Worm (Caenorhabditis elegans) whole organism, L1 larva: ENCODE results near the gene F47G3.1.

ENCODE experiments used
- F16B12.6 ChIP-seq: fragments of 150-350 bp; optimal IDR thresholded peaks from 2 replicates; lab custom pipeline; 2014; ENCODE audit warnings: missing biosample characterization, missing genetic modification characterization
- Y116A8C.19 ChIP-seq: sonication (generic microtip); optimal IDR thresholded peaks from 2 replicates; lab custom pipeline; 2016; ENCODE audit warnings: missing compliant biosample characterization, missing genetic modification characterization, borderline replicate concordance
- aha-1 ChIP-seq: fragments of 150-350 bp; optimal IDR thresholded peaks from 2 replicates; lab custom pipeline; 2014; ENCODE audit warnings: missing biosample characterization, missing genetic modification characterization
- alr-1 ChIP-seq: fragments of 200-800 bp; sonication (Bioruptor generic); optimal IDR thresholded peaks from 2 replicates; lab custom pipeline; 2018; ENCODE audit warnings: borderline replicate concordance, mild to moderate bottlenecking, missing genetic modification characterization, missing compliant biosample characterization
- aly-2 ChIP-seq: fragments of 150-350 bp; optimal IDR thresholded peaks from 2 replicates; lab custom pipeline; 2014; ENCODE audit warnings: missing biosample characterization, missing genetic modification characterization
- ama-1 ChIP-seq: fragments of 150-350 bp; optimal IDR thresholded peaks from 2 replicates; lab custom pipeline; 2014
- blmp-1 ChIP-seq: fragments of 150-350 bp; optimal IDR thresholded peaks from 2 replicates; lab custom pipeline; 2014; ENCODE audit warnings: missing biosample characterization, missing genetic modification characterization
- ceh-63 ChIP-seq: fragments of 200-800 bp; sonication (Bioruptor generic); optimal IDR thresholded peaks from 2 replicates; lab custom pipeline; 2018; ENCODE audit warnings: mild to moderate bottlenecking, missing genetic modification characterization, missing compliant biosample characterization
- ceh-82 ChIP-seq, 3 experiments: fragments of 150-350 bp in 1 of 3; sonication (generic microtip) in 2 of 3; optimal IDR thresholded peaks; 2 replicates each; lab custom pipeline; 2014 to 2017; ENCODE audit warnings: missing biosample characterization in 3 of 3, missing genetic modification characterization in 3 of 3
- ceh-88 ChIP-seq: fragments of 200-800 bp; sonication (Bioruptor generic); IDR thresholded peaks from 2 replicates; pipeline ENCODE4 v1.3.6; 2022; ENCODE audit warnings: missing genetic modification characterization, missing compliant biosample characterization
- ces-1 ChIP-seq: fragments of 150-350 bp; optimal IDR thresholded peaks from 2 replicates; lab custom pipeline; 2014; ENCODE audit warnings: missing biosample characterization, missing genetic modification reagents, missing genetic modification characterization
- dpl-1 ChIP-seq, 3 experiments: fragments of 150-350 bp in 2 of 3; sonication (generic microtip) in 1 of 3; optimal IDR thresholded peaks; 2 replicates each; lab custom pipeline; 2014 to 2017; ENCODE audit warnings: missing biosample characterization in 3 of 3, missing genetic modification characterization in 3 of 3, missing genetic modification reagents in 3 of 3
- dsc-1 ChIP-seq: sonication (generic microtip); optimal IDR thresholded peaks from 2 replicates; lab custom pipeline; 2016; ENCODE audit warnings: mild to moderate bottlenecking, missing genetic modification characterization, missing compliant biosample characterization
- egl-13 ChIP-seq: sonication (generic microtip); optimal IDR thresholded peaks from 2 replicates; lab custom pipeline; 2016; ENCODE audit warnings: missing genotype, missing genetic modification reagents, missing genetic modification characterization, missing compliant biosample characterization
- elt-2 ChIP-seq: sonication (generic microtip); optimal IDR thresholded peaks from 2 replicates; lab custom pipeline; 2016; ENCODE audit warnings: missing genetic modification characterization, mild to moderate bottlenecking, inconsistent platforms, missing compliant biosample characterization, missing genetic modification reagents
- grh-1 ChIP-seq: fragments of 200-800 bp; sonication (Bioruptor generic); IDR thresholded peaks from 2 replicates; pipeline ENCODE4 v1.3.6; 2022; ENCODE audit warnings: missing genetic modification reagents, missing genetic modification characterization, missing compliant biosample characterization
- hpl-2 ChIP-seq: fragments of 150-350 bp; optimal IDR thresholded peaks from 2 replicates; lab custom pipeline; 2014; ENCODE audit warnings: missing biosample characterization, missing genetic modification reagents, missing genetic modification characterization
- irx-1 ChIP-seq: sonication (generic microtip); optimal IDR thresholded peaks from 2 replicates; lab custom pipeline; 2016; ENCODE audit warnings: missing genetic modification characterization, missing compliant biosample characterization
- isw-1 ChIP-seq: fragments of 200-800 bp; sonication (Bioruptor generic); IDR thresholded peaks from 2 replicates; pipeline ENCODE4 v1.3.6; 2022; ENCODE audit warnings: missing genetic modification characterization, missing compliant biosample characterization
- jun-1 ChIP-seq: fragments of 150-350 bp; optimal IDR thresholded peaks from 2 replicates; lab custom pipeline; 2014; ENCODE audit warnings: missing biosample characterization, missing genetic modification reagents, missing genetic modification characterization
- lin-13 ChIP-seq: fragments of 150-350 bp; optimal IDR thresholded peaks from 2 replicates; lab custom pipeline; 2014; ENCODE audit warnings: missing biosample characterization, missing genetic modification reagents, missing genetic modification characterization
- lin-14 ChIP-seq: fragments of 200-800 bp; sonication (Bioruptor generic); optimal IDR thresholded peaks from 2 replicates; lab custom pipeline; 2018; ENCODE audit warnings: mild to moderate bottlenecking, missing genetic modification characterization, moderate library complexity, missing compliant biosample characterization
- lin-35 ChIP-seq, 2 experiments: fragments of 150-350 bp; optimal IDR thresholded peaks; 2 replicates each; lab custom pipeline; 2014; ENCODE audit warnings: missing biosample characterization in 2 of 2, missing genetic modification characterization in 2 of 2, missing genetic modification reagents in 2 of 2
- lin-39 ChIP-seq: fragments of 150-350 bp; optimal IDR thresholded peaks from 2 replicates; lab custom pipeline; 2014; ENCODE audit warnings: missing biosample characterization, missing genetic modification reagents, missing genetic modification characterization
- lsy-2 ChIP-seq, 2 experiments: fragments of 150-350 bp; optimal IDR thresholded peaks; 2 replicates each; lab custom pipeline; 2014; ENCODE audit warnings: missing biosample characterization in 2 of 2, missing genetic modification characterization in 2 of 2
- mef-2 ChIP-seq: fragments of 150-350 bp; optimal IDR thresholded peaks from 2 replicates; lab custom pipeline; 2014; ENCODE audit warnings: missing biosample characterization, missing genetic modification characterization
- nhr-11 ChIP-seq: fragments of 150-350 bp; optimal IDR thresholded peaks from 2 replicates; lab custom pipeline; 2014; ENCODE audit warnings: missing biosample characterization, missing genetic modification characterization
- nhr-19 ChIP-seq: fragments of 200-800 bp; sonication (Bioruptor generic); conservative IDR thresholded peaks from 2 replicates; pipeline ENCODE4 v1.3.6; 2022; ENCODE audit warnings: missing genetic modification characterization, missing compliant biosample characterization
- nhr-237 ChIP-seq: fragments of 150-350 bp; optimal IDR thresholded peaks from 2 replicates; lab custom pipeline; 2014; ENCODE audit warnings: missing biosample characterization, missing genetic modification characterization
- nhr-28 ChIP-seq: fragments of 150-350 bp; optimal IDR thresholded peaks from 2 replicates; lab custom pipeline; 2014; ENCODE audit warnings: missing biosample characterization, missing genetic modification characterization
- nhr-47 ChIP-seq: sonication (generic microtip); optimal IDR thresholded peaks from 2 replicates; lab custom pipeline; 2016; ENCODE audit warnings: mild to moderate bottlenecking, missing genetic modification characterization, moderate library complexity, missing compliant biosample characterization
- nhr-76 ChIP-seq: sonication (generic microtip); optimal IDR thresholded peaks from 2 replicates; lab custom pipeline; 2017; ENCODE audit warnings: missing biosample characterization, missing genetic modification characterization
- nhr-77 ChIP-seq: fragments of 150-350 bp; optimal IDR thresholded peaks from 2 replicates; lab custom pipeline; 2014; ENCODE audit warnings: missing biosample characterization, missing genetic modification characterization
- nhr-84 ChIP-seq: sonication (generic microtip); optimal IDR thresholded peaks from 2 replicates; lab custom pipeline; 2017; ENCODE audit warnings: missing biosample characterization, missing genetic modification characterization
- nhr-85 ChIP-seq: sonication (generic microtip); peaks from one replicate; lab custom pipeline; 2016; ENCODE audit warnings: missing genetic modification characterization, inconsistent platforms, missing compliant biosample characterization
- nhr-90 ChIP-seq: sonication (generic microtip); optimal IDR thresholded peaks from 2 replicates; lab custom pipeline; 2016; ENCODE audit warnings: mild to moderate bottlenecking, missing genetic modification characterization, missing compliant biosample characterization; ENCODE audit not compliant: poor library complexity
- pax-3 ChIP-seq: fragments of 200-800 bp; sonication (Bioruptor generic); optimal IDR thresholded peaks from 2 replicates; lab custom pipeline; 2018; ENCODE audit warnings: mild to moderate bottlenecking, missing genetic modification characterization, moderate library complexity, missing compliant biosample characterization
- rnt-1 ChIP-seq: sonication (generic microtip); optimal IDR thresholded peaks from 2 replicates; lab custom pipeline; 2016; ENCODE audit warnings: mild to moderate bottlenecking, missing genetic modification characterization, moderate library complexity, missing compliant biosample characterization
- skn-1 ChIP-seq: fragments of 150-350 bp; optimal IDR thresholded peaks from 2 replicates; lab custom pipeline; 2014; ENCODE audit warnings: missing biosample characterization, missing genetic modification characterization
- snpc-4 ChIP-seq: fragments of 150-350 bp; optimal IDR thresholded peaks from 2 replicates; lab custom pipeline; 2014; ENCODE audit warnings: missing biosample characterization, missing genetic modification characterization
- snu-23 ChIP-seq: sonication (generic microtip); optimal IDR thresholded peaks from 2 replicates; lab custom pipeline; 2016; ENCODE audit warnings: missing genetic modification characterization, missing compliant biosample characterization
- sox-4 ChIP-seq: sonication (generic microtip); optimal IDR thresholded peaks from 2 replicates; lab custom pipeline; 2016; ENCODE audit warnings: missing genetic modification characterization, missing compliant biosample characterization
- sptf-1 ChIP-seq: fragments of 150-350 bp; optimal IDR thresholded peaks from 2 replicates; lab custom pipeline; 2014; ENCODE audit warnings: missing biosample characterization, missing genetic modification characterization
- sup-37 ChIP-seq: fragments of 200-800 bp; sonication (Bioruptor generic); optimal IDR thresholded peaks from 2 replicates; lab custom pipeline; 2018; ENCODE audit warnings: mild to moderate bottlenecking, missing genetic modification characterization, missing compliant biosample characterization
- swsn-7 ChIP-seq: sonication (generic microtip); optimal IDR thresholded peaks from 2 replicates; lab custom pipeline; 2016; ENCODE audit warnings: missing genetic modification characterization, missing compliant biosample characterization
- unc-130 ChIP-seq: fragments of 150-350 bp; optimal IDR thresholded peaks from 2 replicates; lab custom pipeline; 2017; ENCODE audit warnings: missing biosample characterization, missing genetic modification characterization, inconsistent platforms
- unc-62 ChIP-seq: fragments of 150-350 bp; optimal IDR thresholded peaks from 2 replicates; lab custom pipeline; 2014; ENCODE audit warnings: missing biosample characterization, missing genetic modification reagents, missing genetic modification characterization
- unc-86 ChIP-seq: sonication (generic microtip); optimal IDR thresholded peaks from 2 replicates; lab custom pipeline; 2016; ENCODE audit warnings: missing genetic modification characterization, missing compliant biosample characterization
- unc-98 ChIP-seq: fragments of 200-800 bp; sonication (Bioruptor generic); IDR thresholded peaks from 2 replicates; pipeline ENCODE4 v1.3.6; 2022; ENCODE audit warnings: missing genetic modification characterization, missing compliant biosample characterization
- vab-15 ChIP-seq: sonication (generic microtip); optimal IDR thresholded peaks from 2 replicates; lab custom pipeline; 2017; ENCODE audit warnings: missing genotype, mild to moderate bottlenecking, missing genetic modification characterization, missing compliant biosample characterization
- xbp-1 ChIP-seq: sonication (generic microtip); optimal IDR thresholded peaks from 2 replicates; lab custom pipeline; 2016; ENCODE audit warnings: missing genetic modification characterization, missing compliant biosample characterization
- zip-4 ChIP-seq: fragments of 200-800 bp; sonication (Bioruptor generic); optimal IDR thresholded peaks from 2 replicates; lab custom pipeline; 2018; ENCODE audit warnings: mild to moderate bottlenecking, missing genetic modification characterization, moderate library complexity, missing compliant biosample characterization
- ztf-11 ChIP-seq, 2 experiments: sonication (generic microtip); optimal IDR thresholded peaks; 2 replicates each; lab custom pipeline; 2016 to 2017; ENCODE audit warnings: missing genetic modification characterization in 2 of 2, missing biosample characterization in 1 of 2, missing compliant biosample characterization in 1 of 2
- ztf-4 ChIP-seq: fragments of 150-350 bp; optimal IDR thresholded peaks from 2 replicates; lab custom pipeline; 2014; ENCODE audit warnings: missing biosample characterization, missing genetic modification characterization

Gene F47G3.1

DNA sequence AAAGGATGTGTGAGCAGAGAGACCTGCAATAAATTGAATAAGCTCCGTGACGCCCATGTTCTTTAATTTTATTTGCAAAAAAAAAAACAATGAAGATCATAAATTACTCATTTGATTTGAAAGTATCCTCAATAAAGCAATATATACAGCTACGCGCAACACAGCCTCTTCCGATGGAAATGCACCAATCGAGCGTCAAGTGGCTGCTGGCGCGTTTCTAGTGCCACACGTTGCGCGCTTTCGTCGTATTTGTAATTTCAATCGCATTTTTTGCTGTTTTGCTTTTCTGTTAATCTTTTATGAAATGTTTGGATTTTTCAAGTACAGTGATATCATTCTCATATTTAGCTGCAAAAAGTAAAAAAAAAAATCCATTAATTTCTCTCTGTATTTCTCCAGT, 3.3 kb upstream of the F47G3.1 start:
- TF ChIP-seq dpl-1 (GFP tag; optimal IDR thresholded peaks at IDR 0.05; lab: Kevin White, UChicago): peak in 2 of 3 experiments; percentile 57 to 63
- TF ChIP-seq nhr-76: peak; percentile 22
- no peak for TF ChIP-seq ces-1 (GFP tag; lab: Kevin White, UChicago)
- peak; percentile 57 for TF ChIP-seq dsc-1 (tag; lab: Kevin White, UChicago)
- TF ChIP-seq grh-1 (GFP tag; lab: Robert Waterston, UW): 0 out of 2 replicates have a peak, but pooled peaks have one; percentile 5
- no peak for TF ChIP-seq sup-37 (GFP tag; lab: Kevin White, UChicago)
- TF ChIP-seq hpl-2 (GFP tag; lab: Kevin White, UChicago): no peak
- TF ChIP-seq ama-1: no peak
- no peak for TF ChIP-seq unc-130 (tag; lab: Kevin White, UChicago)
- TF ChIP-seq lin-14 (GFP tag; lab: Kevin White, UChicago): peak; percentile 71
- no peak for TF ChIP-seq sptf-1 (tag; lab: Kevin White, UChicago)
- TF ChIP-seq F16B12.6: peak; percentile 1
- TF ChIP-seq skn-1 (tag; lab: Kevin White, UChicago): peak; percentile 72
- TF ChIP-seq nhr-237 (tag; lab: Kevin White, UChicago): no peak
- peak; percentile 75 for TF ChIP-seq nhr-47 (tag; lab: Kevin White, UChicago)
- no peak for TF ChIP-seq unc-62 (GFP tag; lab: Kevin White, UChicago)
- peak; percentile 83 for TF ChIP-seq rnt-1 (tag; lab: Kevin White, UChicago)
- TF ChIP-seq lin-13 (GFP tag; lab: Kevin White, UChicago): no peak
- TF ChIP-seq zip-4 (GFP tag; lab: Kevin White, UChicago): peak; percentile 0
- peak; percentile 58 for TF ChIP-seq snpc-4 (tag; lab: Kevin White, UChicago)
- peak; percentile 49 for TF ChIP-seq nhr-19 (GFP tag; lab: Robert Waterston, UW)
- TF ChIP-seq jun-1: no peak
- no peak for TF ChIP-seq vab-15 (tag; lab: Kevin White, UChicago)
- TF ChIP-seq unc-86 (tag; lab: Kevin White, UChicago): peak; percentile 43
- peak; percentile 35 to 40 (median 39) for TF ChIP-seq ceh-82 (tag; optimal IDR thresholded peaks at IDR 0.05; lab: Kevin White, UChicago)
- no peak for TF ChIP-seq nhr-84
- TF ChIP-seq nhr-90 (tag; lab: Kevin White, UChicago): peak; percentile 73
- TF ChIP-seq lsy-2 (tag; optimal IDR thresholded peaks at IDR 0.05; lab: Kevin White, UChicago): peak; percentile 73 to 74
- no peak for TF ChIP-seq Y116A8C.19 (tag; lab: Kevin White, UChicago)
- no peak for TF ChIP-seq alr-1 (tag; lab: Kevin White, UChicago)
- TF ChIP-seq nhr-28 (tag; lab: Kevin White, UChicago): no peak
- TF ChIP-seq nhr-77 (tag; lab: Kevin White, UChicago): no peak
- TF ChIP-seq lin-35 (GFP tag; optimal IDR thresholded peaks at IDR 0.05; lab: Kevin White, UChicago): peak; percentile 59 to 77
- TF ChIP-seq aha-1 (tag; lab: Kevin White, UChicago): no peak
- peak; percentile 17 for TF ChIP-seq lin-39 (tag; lab: Kevin White, UChicago)
- no peak for TF ChIP-seq ceh-63 (GFP tag; lab: Kevin White, UChicago)
- no peak for TF ChIP-seq unc-98
- peak; percentile 0 for TF ChIP-seq elt-2 (tag; lab: Kevin White, UChicago)
- peak; percentile 60 for TF ChIP-seq xbp-1 (tag; lab: Kevin White, UChicago)
- peak; percentile 34 for TF ChIP-seq isw-1 (GFP tag; lab: Robert Waterston, UW)
- TF ChIP-seq mef-2 (tag; lab: Kevin White, UChicago): no peak
- peak; percentile 14 for TF ChIP-seq irx-1 (tag; lab: Kevin White, UChicago)
- TF ChIP-seq snu-23 (GFP tag; lab: Kevin White, UChicago): peak; percentile 81
- TF ChIP-seq blmp-1 (tag; lab: Kevin White, UChicago): peak; percentile 32
- TF ChIP-seq swsn-7 (tag; lab: Kevin White, UChicago): peak; percentile 75
- TF ChIP-seq ztf-11 (tag; optimal IDR thresholded peaks at IDR 0.05; lab: Kevin White, UChicago): no peak
- TF ChIP-seq nhr-85 (tag; lab: Kevin White, UChicago): peak; percentile 78
- no peak for TF ChIP-seq aly-2 (tag; lab: Kevin White, UChicago)
- TF ChIP-seq sox-4 (tag; lab: Kevin White, UChicago): no peak
- TF ChIP-seq ceh-88: no peak
- TF ChIP-seq pax-3: no peak
- TF ChIP-seq ztf-4 (tag; lab: Kevin White, UChicago): no peak
- no peak for TF ChIP-seq egl-13 (tag; lab: Kevin White, UChicago)
- no peak for TF ChIP-seq nhr-11 (tag; lab: Kevin White, UChicago)
